Worm (Caenorhabditis elegans): Measurements from ENCODE around the gene gipc-2.

DNA sequence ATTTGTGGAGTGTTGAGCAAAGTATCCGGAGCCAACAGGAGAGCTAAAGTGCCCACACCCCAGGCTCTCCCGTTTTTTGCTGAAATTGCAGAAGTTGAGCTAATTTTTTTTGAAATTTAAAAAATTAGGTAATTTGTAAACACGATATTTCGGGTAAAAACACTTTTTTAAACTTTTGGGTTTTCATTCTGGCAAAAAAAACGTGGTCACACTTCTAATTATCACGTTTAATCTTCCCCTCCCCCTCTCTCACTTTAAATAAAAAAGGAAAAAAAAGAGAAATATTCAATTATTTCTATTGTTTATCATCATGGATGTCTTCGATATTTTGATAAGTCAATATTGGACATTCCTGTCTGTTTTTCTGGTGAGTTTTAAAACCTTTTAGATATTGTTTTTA lies 5.6 kb upstream of the gipc-2 start, which contains the start of gene F44D12.6:
- TF ChIP-seq unc-55 (GFP tag; optimal IDR thresholded peaks at IDR 0.05): no peak
- TF ChIP-seq ama-1 (optimal IDR thresholded peaks at IDR 0.05): no peak
- no peak for TF ChIP-seq hlh-30 (tag; optimal IDR thresholded peaks at IDR 0.05; ENCODE audit: insufficient read depth)
- no peak for TF ChIP-seq pat-9 (tag; optimal IDR thresholded peaks at IDR 0.05)
- TF ChIP-seq elt-2 (tag; optimal IDR thresholded peaks at IDR 0.05): no peak
- TF ChIP-seq ceh-31 (tag; optimal IDR thresholded peaks at IDR 0.05): no peak
- TF ChIP-seq fkh-10 (GFP tag; optimal IDR thresholded peaks at IDR 0.05): no peak
- no peak for TF ChIP-seq sox-2 (GFP tag; IDR thresholded peaks at IDR 0.05)
- TF ChIP-seq sdc-2 (tag; optimal IDR thresholded peaks at IDR 0.05): no peak
- no peak for TF ChIP-seq Y22D7AL.16 (tag; optimal IDR thresholded peaks at IDR 0.05)
- no peak for TF ChIP-seq syd-9 (tag; optimal IDR thresholded peaks at IDR 0.05)
- no peak for TF ChIP-seq npax-4 (tag; optimal IDR thresholded peaks at IDR 0.05)
- TF ChIP-seq pha-4 (tag; optimal IDR thresholded peaks at IDR 0.05): no peak
- no peak for TF ChIP-seq tbx-2 (tag; optimal IDR thresholded peaks at IDR 0.05)

Data from whole organism, late embryonic.